Fruit fly (Drosophila melanogaster) whole organism, prepupa: ENCODE data around the gene Spn28F.
A peak's percentile ranks its signal among the peaks of the same experiment; 100 is the strongest.

ENCODE experiments used
- CG10669 ChIP-seq: fragments of 200-800 bp; sonication (Bioruptor generic); optimal IDR thresholded peaks from 3 replicates; lab custom pipeline; 2018; ENCODE audit warnings: missing biosample characterization, mild to moderate bottlenecking, missing genetic modification characterization, moderate library complexity
- CG11294 ChIP-seq: fragments of 200-800 bp; sonication (Bioruptor generic); IDR thresholded peaks from 2 replicates; pipeline ENCODE4 v1.3.6; 2022; ENCODE audit warnings: missing biosample characterization, missing genetic modification characterization
- CG11762 ChIP-seq: fragments of 200-800 bp; sonication (Bioruptor generic); optimal IDR thresholded peaks from 3 replicates; lab custom pipeline; 2016; ENCODE audit warnings: missing biosample characterization, missing genetic modification characterization; ENCODE audit not compliant: insufficient read depth
- CG11902 ChIP-seq: fragments of 200-800 bp; sonication (Bioruptor generic); optimal IDR thresholded peaks from 3 replicates; lab custom pipeline; 2016; ENCODE audit warnings: missing biosample characterization, missing genetic modification characterization
- CG15336 ChIP-seq: fragments of 200-800 bp; sonication (Bioruptor generic); IDR thresholded peaks from 2 replicates; pipeline ENCODE4 v1.3.6; 2022; ENCODE audit warnings: missing biosample characterization, missing genetic modification characterization
- CG1621 ChIP-seq: fragments of 200-800 bp; sonication (Bioruptor generic); optimal IDR thresholded peaks from 3 replicates; lab custom pipeline; 2018; ENCODE audit warnings: missing biosample characterization, mild to moderate bottlenecking, missing genetic modification characterization
- CG16779 ChIP-seq: fragments of 200-800 bp; sonication (Bioruptor generic); optimal IDR thresholded peaks from 3 replicates; lab custom pipeline; 2017; ENCODE audit warnings: missing biosample characterization, mild to moderate bottlenecking, missing genetic modification characterization
- CG3032 ChIP-seq: fragments of 200-800 bp; optimal IDR thresholded peaks from 2 replicates; lab custom pipeline; 2019; ENCODE audit warnings: missing biosample characterization, mild to moderate bottlenecking, missing genetic modification characterization, moderate library complexity
- CG32006 ChIP-seq: fragments of 200-800 bp; sonication (Bioruptor generic); optimal IDR thresholded peaks from 3 replicates; lab custom pipeline; 2017; ENCODE audit warnings: missing biosample characterization, mild to moderate bottlenecking, missing genetic modification characterization
- CG3919 ChIP-seq: fragments of 200-800 bp; sonication (Bioruptor generic); optimal IDR thresholded peaks from 3 replicates; lab custom pipeline; 2016; ENCODE audit warnings: missing biosample characterization, missing genetic modification characterization
- CG4318 ChIP-seq: fragments of 200-800 bp; sonication (Bioruptor generic); optimal IDR thresholded peaks from 3 replicates; lab custom pipeline; 2017; ENCODE audit warnings: missing biosample characterization, mild to moderate bottlenecking, missing genetic modification characterization
- CG6163 ChIP-seq: fragments of 200-800 bp; sonication (Bioruptor generic); IDR thresholded peaks from 3 replicates; pipeline ENCODE4 v1.3.6; 2022; ENCODE audit warnings: missing biosample characterization, missing genetic modification characterization
- CG8119 ChIP-seq: fragments of 200-800 bp; sonication (Bioruptor generic); IDR thresholded peaks from 3 replicates; pipeline ENCODE4 v1.3.6; 2022; ENCODE audit warnings: missing biosample characterization, missing genetic modification characterization
- CG9139 ChIP-seq: fragments of 200-800 bp; sonication (Bioruptor generic); optimal IDR thresholded peaks from 3 replicates; lab custom pipeline; 2017; ENCODE audit warnings: missing biosample characterization, mild to moderate bottlenecking, missing genetic modification characterization
- Eip93F ChIP-seq: fragments of 200-800 bp; sonication (Bioruptor generic); optimal IDR thresholded peaks from 2 replicates; lab custom pipeline; 2016; ENCODE audit warnings: missing biosample characterization, mild to moderate bottlenecking, missing genetic modification characterization
- Ets21C ChIP-seq: fragments of 200-800 bp; sonication (Bioruptor generic); optimal IDR thresholded peaks from 3 replicates; lab custom pipeline; 2016; ENCODE audit warnings: missing biosample characterization, missing genetic modification characterization
- Ets96B ChIP-seq: fragments of 200-800 bp; optimal IDR thresholded peaks from 2 replicates; lab custom pipeline; 2019; ENCODE audit warnings: missing biosample characterization, mild to moderate bottlenecking, missing genetic modification characterization, moderate library complexity
- Gug ChIP-seq: fragments of 200-800 bp; sonication (Bioruptor generic); IDR thresholded peaks from 2 replicates; pipeline ENCODE4 v1.3.6; 2022; ENCODE audit warnings: missing biosample characterization, missing genetic modification characterization
- Hr4 ChIP-seq: fragments of 200-800 bp; sonication (Bioruptor generic); optimal IDR thresholded peaks from 3 replicates; lab custom pipeline; 2016; ENCODE audit warnings: missing biosample characterization, missing genetic modification characterization
- Met ChIP-seq: fragments of 200-800 bp; sonication (Bioruptor generic); optimal IDR thresholded peaks from 3 replicates; lab custom pipeline; 2016; ENCODE audit warnings: missing biosample characterization, missing genetic modification characterization
- OdsH ChIP-seq: fragments of 200-800 bp; sonication (Bioruptor generic); optimal IDR thresholded peaks from 3 replicates; lab custom pipeline; 2016; ENCODE audit warnings: missing biosample characterization, missing genetic modification characterization
- Smox ChIP-seq: fragments of 200-800 bp; sonication (Bioruptor generic); optimal IDR thresholded peaks from 3 replicates; lab custom pipeline; 2016; ENCODE audit warnings: missing biosample characterization, missing genetic modification characterization
- Sox102F ChIP-seq: fragments of 200-800 bp; sonication (Bioruptor generic); optimal IDR thresholded peaks from 2 replicates; lab custom pipeline; 2016; ENCODE audit warnings: missing biosample characterization, mild to moderate bottlenecking, missing genetic modification characterization
- Sox14 ChIP-seq: fragments of 200-800 bp; sonication (Bioruptor generic); optimal IDR thresholded peaks from 3 replicates; lab custom pipeline; 2016; ENCODE audit warnings: missing biosample characterization, missing genetic modification characterization
- achi ChIP-seq: fragments of 200-800 bp; sonication (Bioruptor generic); optimal IDR thresholded peaks from 3 replicates; lab custom pipeline; 2016; ENCODE audit warnings: missing biosample characterization, missing genetic modification characterization
- cyc ChIP-seq: fragments of 200-800 bp; sonication (Bioruptor generic); optimal IDR thresholded peaks from 3 replicates; lab custom pipeline; 2016; ENCODE audit warnings: missing biosample characterization, missing genetic modification characterization
- dac ChIP-seq: fragments of 200-800 bp; sonication (Bioruptor generic); optimal IDR thresholded peaks from 2 replicates; lab custom pipeline; 2017; ENCODE audit warnings: missing biosample characterization, mild to moderate bottlenecking, missing genetic modification characterization
- dsx ChIP-seq: fragments of 200-800 bp; optimal IDR thresholded peaks from 3 replicates; lab custom pipeline; 2019; ENCODE audit warnings: missing biosample characterization, mild to moderate bottlenecking, missing genetic modification characterization, moderate library complexity; ENCODE audit not compliant: poor library complexity, severe bottlenecking
- eg ChIP-seq: fragments of 200-800 bp; sonication (Bioruptor generic); IDR thresholded peaks from 3 replicates; pipeline ENCODE4 v1.3.6; 2022; ENCODE audit warnings: missing biosample characterization, missing genetic modification characterization
- fd59A ChIP-seq: fragments of 200-800 bp; sonication (Bioruptor generic); optimal IDR thresholded peaks from 2 replicates; lab custom pipeline; 2017; ENCODE audit warnings: missing biosample characterization, mild to moderate bottlenecking, missing genetic modification characterization, missing genetic modification reagents
- fd85E ChIP-seq: fragments of 200-800 bp; sonication (Bioruptor generic); optimal IDR thresholded peaks from 3 replicates; lab custom pipeline; 2016; ENCODE audit warnings: missing biosample characterization, missing genetic modification characterization
- fkh ChIP-seq: fragments of 200-800 bp; sonication (Bioruptor generic); optimal IDR thresholded peaks from 3 replicates; lab custom pipeline; 2017; ENCODE audit warnings: missing biosample characterization, mild to moderate bottlenecking, missing genetic modification characterization, moderate library complexity
- lz ChIP-seq: fragments of 200-800 bp; sonication (Bioruptor generic); optimal IDR thresholded peaks from 3 replicates; lab custom pipeline; 2016; ENCODE audit warnings: missing biosample characterization, missing genetic modification characterization
- pdm3 ChIP-seq: fragments of 200-800 bp; sonication (Bioruptor generic); optimal IDR thresholded peaks from 3 replicates; lab custom pipeline; 2016; ENCODE audit warnings: missing biosample characterization, missing genetic modification characterization
- salr ChIP-seq, 2 experiments: fragments of 200-800 bp; sonication (Bioruptor generic); optimal IDR thresholded peaks; 3 replicates each; lab custom pipeline; 2016 to 2018; ENCODE audit warnings: missing biosample characterization in 2 of 2, missing genetic modification characterization in 2 of 2, mild to moderate bottlenecking in 1 of 2
- spab ChIP-seq: fragments of 200-800 bp; sonication (Bioruptor generic); optimal IDR thresholded peaks from 2 replicates; lab custom pipeline; 2017; ENCODE audit warnings: missing biosample characterization, mild to moderate bottlenecking, missing genetic modification characterization, missing genetic modification reagents
- ss ChIP-seq, 2 experiments: fragments of 200-800 bp; sonication (Bioruptor generic); optimal IDR thresholded peaks; 2 replicates in 1 of 2; 3 replicates in 1 of 2; lab custom pipeline; 2017 to 2018; ENCODE audit warnings: mild to moderate bottlenecking in 2 of 2, missing biosample characterization in 2 of 2, missing genetic modification characterization in 2 of 2, moderate library complexity in 1 of 2
- svp ChIP-seq: fragments of 200-800 bp; sonication (Bioruptor generic); peaks from one replicate; lab custom pipeline; 2016; ENCODE audit warnings: missing biosample characterization, missing genetic modification characterization
- topi ChIP-seq: fragments of 200-800 bp; sonication (Bioruptor generic); optimal IDR thresholded peaks from 3 replicates; lab custom pipeline; 2016; ENCODE audit warnings: missing biosample characterization, missing genetic modification characterization
- vri ChIP-seq: fragments of 200-800 bp; sonication (Bioruptor generic); optimal IDR thresholded peaks from 3 replicates; lab custom pipeline; 2016; ENCODE audit warnings: missing biosample characterization, mild to moderate bottlenecking, missing genetic modification characterization

Gene Spn28F

DNA sequence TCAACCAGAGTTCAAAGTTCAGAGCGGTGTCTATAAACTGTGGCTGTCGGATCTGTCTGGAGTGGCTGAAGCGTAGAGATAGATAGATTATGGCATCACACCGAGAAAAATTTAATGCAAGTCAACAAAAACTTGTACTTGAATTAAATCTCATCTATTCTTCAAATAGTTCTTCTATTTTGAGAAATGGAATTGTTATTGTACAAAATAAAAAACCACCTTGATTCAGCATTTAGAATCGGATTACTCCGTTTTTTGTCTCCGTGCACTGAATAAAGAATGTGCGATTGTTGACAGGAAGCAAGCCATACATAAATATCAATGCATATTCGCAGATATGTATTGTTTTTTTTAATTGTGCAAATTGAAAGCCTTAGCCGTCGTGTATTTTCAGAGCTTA lies 12.0 kb downstream of the Spn28F start (continued):
- peak; percentile 67 for TF ChIP-seq vri (GFP tag; lab: Kevin White, UChicago)
- TF ChIP-seq CG11294 (GFP tag; lab: Robert Waterston, UW) = peak; percentile 68; the same call in 1 of the 2 replicates
- peak; percentile 63 for TF ChIP-seq CG10669 (GFP tag; lab: Kevin White, UChicago)
- peak; percentile 87 for TF ChIP-seq CG6163 (GFP tag; lab: Robert Waterston, UW)
- peak; percentile 71 for TF ChIP-seq CG3919 (GFP tag; lab: Kevin White, UChicago)
- TF ChIP-seq CG11762 = peak; percentile 42
- peak; percentile 58 for TF ChIP-seq CG11902 (GFP tag; lab: Kevin White, UChicago)
- TF ChIP-seq Smox (GFP tag; lab: Kevin White, UChicago) = no peak
- TF ChIP-seq topi = peak; percentile 83
- TF ChIP-seq Sox14 (GFP tag; lab: Kevin White, UChicago) = peak; percentile 67
- TF ChIP-seq Gug (GFP tag; lab: Robert Waterston, UW) = peak; percentile 84
- peak; percentile 78 for TF ChIP-seq Sox102F (GFP tag; lab: Kevin White, UChicago)
- no peak for TF ChIP-seq fkh (GFP tag; lab: Kevin White, UChicago)
- TF ChIP-seq OdsH (GFP tag; lab: Kevin White, UChicago) = peak; percentile 61
- TF ChIP-seq svp (GFP tag; lab: Kevin White, UChicago) = peak; percentile 98
- TF ChIP-seq dac (GFP tag; lab: Kevin White, UChicago) = no peak
- TF ChIP-seq Ets21C (GFP tag; lab: Kevin White, UChicago) = peak; percentile 52
- TF ChIP-seq CG8119 (GFP tag; lab: Robert Waterston, UW) = peak; percentile 65
- TF ChIP-seq pdm3 (GFP tag; lab: Kevin White, UChicago) = peak; percentile 56
- peak; percentile 71 for TF ChIP-seq cyc
- peak; percentile 16 for TF ChIP-seq CG1621
- no peak for TF ChIP-seq fd85E (GFP tag; lab: Kevin White, UChicago)
- peak; percentile 41 for TF ChIP-seq achi (GFP tag; lab: Kevin White, UChicago)
- TF ChIP-seq spab = no peak
- TF ChIP-seq Hr4 (GFP tag; lab: Kevin White, UChicago) = peak; percentile 49
- peak; percentile 90 for TF ChIP-seq eg (GFP tag; lab: Robert Waterston, UW)
- TF ChIP-seq Met (GFP tag; lab: Kevin White, UChicago) = peak; percentile 77
- TF ChIP-seq CG9139 (GFP tag; lab: Kevin White, UChicago) = no peak
- peak; percentile 61 for TF ChIP-seq lz (GFP tag; lab: Kevin White, UChicago)
- TF ChIP-seq fd59A (GFP tag; lab: Kevin White, UChicago) = peak; percentile 23

DNA sequence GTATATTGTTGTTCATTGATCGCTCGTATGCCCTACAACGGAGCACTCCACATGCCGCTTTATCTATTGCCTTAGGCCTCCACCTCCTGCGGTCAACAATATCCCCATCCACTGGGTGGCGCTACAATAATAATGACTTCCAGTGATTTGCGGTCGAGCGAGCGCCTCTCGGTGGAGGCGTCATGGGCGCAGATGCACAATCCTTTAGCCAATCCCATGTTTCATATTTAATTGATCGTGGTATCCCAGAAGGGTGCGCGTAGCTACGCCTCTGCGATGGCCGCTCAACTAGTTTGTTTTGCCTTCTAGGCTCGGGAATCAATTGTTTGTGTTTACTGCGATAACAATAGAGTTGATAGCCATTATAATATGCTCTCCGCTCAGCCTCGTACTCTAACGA lies 12.5 kb downstream of the Spn28F start:
- TF ChIP-seq CG11294 (GFP tag; lab: Robert Waterston, UW) (peak; percentile 63), CG8119 (GFP tag; lab: Robert Waterston, UW) (peak; percentile 18; the same call in 2 of the 3 replicates), CG15336 (GFP tag; lab: Robert Waterston, UW) (peak; percentile 68), Hr4 (GFP tag; lab: Kevin White, UChicago) (peak; percentile 66), fd85E (GFP tag; lab: Kevin White, UChicago) (no peak), CG16779 (peak; percentile 26), Sox14 (GFP tag; lab: Kevin White, UChicago) (no peak), dac (GFP tag; lab: Kevin White, UChicago) (peak; percentile 35), Gug (GFP tag; lab: Robert Waterston, UW) (peak; percentile 72), dsx (peak; percentile 2), Ets96B (tag; lab: Kevin White, UChicago) (no peak), fkh (GFP tag; lab: Kevin White, UChicago) (peak; percentile 47), Eip93F (no peak), CG32006 (GFP tag; lab: Kevin White, UChicago) (peak; percentile 64), Ets21C (GFP tag; lab: Kevin White, UChicago) (no peak), eg (GFP tag; lab: Robert Waterston, UW) (peak; percentile 78), ss (GFP tag; optimal IDR thresholded peaks at IDR 0.05; lab: Kevin White, UChicago) (no peak), CG3919 (GFP tag; lab: Kevin White, UChicago) (no peak), CG3032 (tag; lab: Kevin White, UChicago) (no peak), CG6163 (GFP tag; lab: Robert Waterston, UW) (peak; percentile 75), CG4318 (peak; percentile 47), salr (GFP tag; optimal IDR thresholded peaks at IDR 0.05; lab: Kevin White, UChicago) (peak in 1 of 2 experiments; percentile 2)
